Worm (Caenorhabditis elegans) whole organism, L1 larva: ENCODE results near the gene cest-35.2.

Source experiments
- C04F5.9 ChIP-seq: sonication (generic microtip); optimal IDR thresholded peaks from 2 replicates; lab custom pipeline; 2016; ENCODE audit warnings: missing genetic modification characterization, missing compliant biosample characterization
- C34B4.2 ChIP-seq: sonication (generic microtip); optimal IDR thresholded peaks from 2 replicates; lab custom pipeline; 2017; ENCODE audit warnings: mild to moderate bottlenecking, missing genetic modification characterization, missing compliant biosample characterization
- F16B12.6 ChIP-seq: fragments of 150-350 bp; optimal IDR thresholded peaks from 2 replicates; lab custom pipeline; 2014; ENCODE audit warnings: missing biosample characterization, missing genetic modification characterization
- aha-1 ChIP-seq: fragments of 150-350 bp; optimal IDR thresholded peaks from 2 replicates; lab custom pipeline; 2014; ENCODE audit warnings: missing biosample characterization, missing genetic modification characterization
- blmp-1 ChIP-seq: fragments of 150-350 bp; optimal IDR thresholded peaks from 2 replicates; lab custom pipeline; 2014; ENCODE audit warnings: missing biosample characterization, missing genetic modification characterization
- ceh-8 ChIP-seq: fragments of 200-800 bp; sonication (Bioruptor generic); optimal IDR thresholded peaks from 2 replicates; lab custom pipeline; 2018; ENCODE audit warnings: mild to moderate bottlenecking, missing genetic modification characterization, moderate library complexity, missing compliant biosample characterization
- ceh-90 ChIP-seq: sonication (generic microtip); optimal IDR thresholded peaks from 2 replicates; lab custom pipeline; 2016; ENCODE audit warnings: missing genetic modification characterization, missing compliant biosample characterization
- ces-1 ChIP-seq: fragments of 150-350 bp; optimal IDR thresholded peaks from 2 replicates; lab custom pipeline; 2014; ENCODE audit warnings: missing biosample characterization, missing genetic modification reagents, missing genetic modification characterization
- dpl-1 ChIP-seq, 3 experiments: fragments of 150-350 bp in 2 of 3; sonication (generic microtip) in 1 of 3; optimal IDR thresholded peaks; 2 replicates each; lab custom pipeline; 2014 to 2017; ENCODE audit warnings: missing biosample characterization in 3 of 3, missing genetic modification characterization in 3 of 3, missing genetic modification reagents in 3 of 3
- dsc-1 ChIP-seq: sonication (generic microtip); optimal IDR thresholded peaks from 2 replicates; lab custom pipeline; 2016; ENCODE audit warnings: mild to moderate bottlenecking, missing genetic modification characterization, missing compliant biosample characterization
- efl-1 ChIP-seq, 4 experiments: fragments of 150-350 bp; optimal IDR thresholded peaks in 3 of 4; peaks in 1 of 4; 1 replicate in 1 of 4; 2 replicates in 3 of 4; lab custom pipeline; 2014; ENCODE audit warnings: missing biosample characterization in 2 of 4, missing genetic modification characterization in 2 of 4, missing genetic modification reagents in 2 of 4
- egl-13 ChIP-seq: sonication (generic microtip); optimal IDR thresholded peaks from 2 replicates; lab custom pipeline; 2016; ENCODE audit warnings: missing genotype, missing genetic modification reagents, missing genetic modification characterization, missing compliant biosample characterization
- egl-27 ChIP-seq, 2 experiments: fragments of 150-350 bp in 1 of 2; sonication (generic microtip); optimal IDR thresholded peaks; 3 replicates each; lab custom pipeline; 2017 to 2018; ENCODE audit warnings: missing biosample characterization in 2 of 2, missing genetic modification characterization in 2 of 2, missing genetic modification reagents in 2 of 2
- ets-5 ChIP-seq: fragments of 200-800 bp; sonication (Bioruptor generic); IDR thresholded peaks from 2 replicates; pipeline ENCODE4 v1.3.6; 2022; ENCODE audit warnings: missing genetic modification characterization, missing compliant biosample characterization
- fkh-10 ChIP-seq: sonication (generic microtip); optimal IDR thresholded peaks from 2 replicates; lab custom pipeline; 2017; ENCODE audit warnings: missing biosample characterization, missing genetic modification reagents, missing genetic modification characterization
- fkh-8 ChIP-seq: sonication (generic microtip); optimal IDR thresholded peaks from 2 replicates; lab custom pipeline; 2016; ENCODE audit warnings: mild to moderate bottlenecking, missing genetic modification characterization, missing compliant biosample characterization
- fos-1 ChIP-seq: fragments of 150-350 bp; optimal IDR thresholded peaks from 2 replicates; lab custom pipeline; 2014; ENCODE audit warnings: missing biosample characterization, missing genetic modification characterization
- hlh-17 ChIP-seq: fragments of 200-800 bp; sonication (Bioruptor generic); optimal IDR thresholded peaks from 2 replicates; lab custom pipeline; 2018; ENCODE audit warnings: missing genetic modification characterization, mild to moderate bottlenecking, missing compliant biosample characterization, moderate library complexity, borderline replicate concordance
- isw-1 ChIP-seq: fragments of 200-800 bp; sonication (Bioruptor generic); IDR thresholded peaks from 2 replicates; pipeline ENCODE4 v1.3.6; 2022; ENCODE audit warnings: missing genetic modification characterization, missing compliant biosample characterization
- jun-1 ChIP-seq: fragments of 150-350 bp; optimal IDR thresholded peaks from 2 replicates; lab custom pipeline; 2014; ENCODE audit warnings: missing biosample characterization, missing genetic modification reagents, missing genetic modification characterization
- lin-15B ChIP-seq: fragments of 150-350 bp; sonication (generic microtip); optimal IDR thresholded peaks from 3 replicates; lab custom pipeline; 2014; ENCODE audit warnings: missing biosample characterization, missing genetic modification characterization
- lin-35 ChIP-seq, 2 experiments: fragments of 150-350 bp; optimal IDR thresholded peaks; 2 replicates each; lab custom pipeline; 2014; ENCODE audit warnings: missing biosample characterization in 2 of 2, missing genetic modification characterization in 2 of 2, missing genetic modification reagents in 2 of 2
- lir-3 ChIP-seq: sonication (generic microtip); optimal IDR thresholded peaks from 2 replicates; lab custom pipeline; 2016; ENCODE audit warnings: mild to moderate bottlenecking, missing genetic modification characterization, moderate library complexity, missing compliant biosample characterization; ENCODE audit not compliant: poor library complexity
- lsy-2 ChIP-seq, 2 experiments: fragments of 150-350 bp; optimal IDR thresholded peaks; 2 replicates each; lab custom pipeline; 2014; ENCODE audit warnings: missing biosample characterization in 2 of 2, missing genetic modification characterization in 2 of 2
- mab-9 ChIP-seq: fragments of 200-800 bp; sonication (Bioruptor generic); IDR thresholded peaks from 2 replicates; pipeline ENCODE4 v1.3.6; 2022; ENCODE audit warnings: missing genetic modification reagents, missing genetic modification characterization, missing compliant biosample characterization
- mef-2 ChIP-seq: fragments of 150-350 bp; optimal IDR thresholded peaks from 2 replicates; lab custom pipeline; 2014; ENCODE audit warnings: missing biosample characterization, missing genetic modification characterization
- mep-1 ChIP-seq: fragments of 150-350 bp; optimal IDR thresholded peaks from 2 replicates; lab custom pipeline; 2014; ENCODE audit warnings: missing biosample characterization, missing genetic modification characterization
- nhr-11 ChIP-seq: fragments of 150-350 bp; optimal IDR thresholded peaks from 2 replicates; lab custom pipeline; 2014; ENCODE audit warnings: missing biosample characterization, missing genetic modification characterization
- nhr-20 ChIP-seq: sonication (generic microtip); optimal IDR thresholded peaks from 2 replicates; lab custom pipeline; 2016; ENCODE audit warnings: mild to moderate bottlenecking, missing genetic modification characterization, missing compliant biosample characterization
- nhr-237 ChIP-seq: fragments of 150-350 bp; optimal IDR thresholded peaks from 2 replicates; lab custom pipeline; 2014; ENCODE audit warnings: missing biosample characterization, missing genetic modification characterization
- nhr-47 ChIP-seq: sonication (generic microtip); optimal IDR thresholded peaks from 2 replicates; lab custom pipeline; 2016; ENCODE audit warnings: mild to moderate bottlenecking, missing genetic modification characterization, moderate library complexity, missing compliant biosample characterization
- nhr-71 ChIP-seq: sonication (generic microtip); optimal IDR thresholded peaks from 2 replicates; lab custom pipeline; 2016; ENCODE audit warnings: mild to moderate bottlenecking, missing genetic modification characterization, moderate library complexity, missing compliant biosample characterization
- nhr-77 ChIP-seq: fragments of 150-350 bp; optimal IDR thresholded peaks from 2 replicates; lab custom pipeline; 2014; ENCODE audit warnings: missing biosample characterization, missing genetic modification characterization
- nhr-84 ChIP-seq: sonication (generic microtip); optimal IDR thresholded peaks from 2 replicates; lab custom pipeline; 2017; ENCODE audit warnings: missing biosample characterization, missing genetic modification characterization
- nhr-85 ChIP-seq: sonication (generic microtip); peaks from one replicate; lab custom pipeline; 2016; ENCODE audit warnings: missing genetic modification characterization, inconsistent platforms, missing compliant biosample characterization
- nhr-90 ChIP-seq: sonication (generic microtip); optimal IDR thresholded peaks from 2 replicates; lab custom pipeline; 2016; ENCODE audit warnings: mild to moderate bottlenecking, missing genetic modification characterization, missing compliant biosample characterization; ENCODE audit not compliant: poor library complexity
- pag-3 ChIP-seq: sonication (generic microtip); optimal IDR thresholded peaks from 2 replicates; lab custom pipeline; 2017; ENCODE audit warnings: missing genetic modification characterization, mild to moderate bottlenecking, missing compliant biosample characterization, antibody characterized with exemption, borderline replicate concordance; ENCODE audit not compliant: insufficient read depth
- pax-3 ChIP-seq: fragments of 200-800 bp; sonication (Bioruptor generic); optimal IDR thresholded peaks from 2 replicates; lab custom pipeline; 2018; ENCODE audit warnings: mild to moderate bottlenecking, missing genetic modification characterization, moderate library complexity, missing compliant biosample characterization
- pqm-1 ChIP-seq: sonication (generic microtip); optimal IDR thresholded peaks from 3 replicates; lab custom pipeline; 2017; ENCODE audit warnings: missing biosample characterization, missing genetic modification characterization
- rnt-1 ChIP-seq: sonication (generic microtip); optimal IDR thresholded peaks from 2 replicates; lab custom pipeline; 2016; ENCODE audit warnings: mild to moderate bottlenecking, missing genetic modification characterization, moderate library complexity, missing compliant biosample characterization
- snu-23 ChIP-seq: sonication (generic microtip); optimal IDR thresholded peaks from 2 replicates; lab custom pipeline; 2016; ENCODE audit warnings: missing genetic modification characterization, missing compliant biosample characterization
- sox-4 ChIP-seq: sonication (generic microtip); optimal IDR thresholded peaks from 2 replicates; lab custom pipeline; 2016; ENCODE audit warnings: missing genetic modification characterization, missing compliant biosample characterization
- sup-37 ChIP-seq: fragments of 200-800 bp; sonication (Bioruptor generic); optimal IDR thresholded peaks from 2 replicates; lab custom pipeline; 2018; ENCODE audit warnings: mild to moderate bottlenecking, missing genetic modification characterization, missing compliant biosample characterization
- tlp-1 ChIP-seq: fragments of 150-350 bp; optimal IDR thresholded peaks from 2 replicates; lab custom pipeline; 2014; ENCODE audit warnings: missing biosample characterization, missing genetic modification characterization
- unc-62 ChIP-seq: fragments of 150-350 bp; optimal IDR thresholded peaks from 2 replicates; lab custom pipeline; 2014; ENCODE audit warnings: missing biosample characterization, missing genetic modification reagents, missing genetic modification characterization
- unc-86 ChIP-seq: sonication (generic microtip); optimal IDR thresholded peaks from 2 replicates; lab custom pipeline; 2016; ENCODE audit warnings: missing genetic modification characterization, missing compliant biosample characterization
- unc-98 ChIP-seq: fragments of 200-800 bp; sonication (Bioruptor generic); IDR thresholded peaks from 2 replicates; pipeline ENCODE4 v1.3.6; 2022; ENCODE audit warnings: missing genetic modification characterization, missing compliant biosample characterization
- xbp-1 ChIP-seq: sonication (generic microtip); optimal IDR thresholded peaks from 2 replicates; lab custom pipeline; 2016; ENCODE audit warnings: missing genetic modification characterization, missing compliant biosample characterization

Gene cest-35.2

DNA sequence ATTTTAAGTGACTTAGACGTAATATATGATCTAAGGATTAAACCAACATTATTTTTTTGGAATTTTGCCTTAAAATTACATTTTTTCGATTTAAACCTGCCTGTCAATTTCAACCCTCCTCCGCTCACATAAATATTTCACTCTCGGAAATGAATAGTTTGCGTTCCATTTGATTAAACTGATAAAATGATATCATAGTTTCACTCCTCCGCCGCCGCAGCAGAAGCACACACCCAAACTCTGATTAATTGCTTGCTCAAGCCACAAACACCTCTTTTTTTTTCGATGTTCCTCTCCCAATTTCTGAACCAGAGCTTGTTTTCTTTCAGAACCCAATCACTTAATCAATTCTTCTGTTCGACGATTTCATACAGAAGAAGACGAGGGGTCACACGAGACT, 14.0 kb downstream of the cest-35.2 start, which contains the start of gene Y49G5B.1:
Gene Y49G5B.1, plus strand, starts transcription at position 324 of the 400 bp plus-strand sequence.
- TF ChIP-seq nhr-11 = no peak

DNA sequence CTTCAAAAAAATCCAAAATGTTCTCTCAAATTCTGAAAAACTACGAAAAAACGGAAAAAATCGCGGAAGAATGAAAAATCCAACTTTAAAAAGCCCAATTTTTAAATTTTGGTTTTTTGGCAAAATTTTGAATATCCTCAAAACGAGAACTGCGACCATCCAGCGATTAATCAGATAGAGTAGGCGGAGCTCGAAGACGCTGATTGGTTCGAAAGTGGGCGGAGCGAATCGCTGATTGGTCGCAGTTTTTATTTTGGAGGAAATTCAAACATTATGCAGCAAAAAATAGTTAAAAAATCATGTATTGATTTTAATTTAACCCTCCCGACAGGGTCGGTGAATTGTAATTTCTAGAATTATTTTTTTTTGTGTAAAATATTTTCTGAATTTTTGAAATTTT, 23.3 kb downstream of the cest-35.2 start:
- TF ChIP-seq ets-5 (GFP tag; lab: Robert Waterston, UW) = no peak
- TF ChIP-seq efl-1 (optimal IDR thresholded peaks at IDR 0.05; lab: Kevin White, UChicago) = no peak
- peak in 1 of 2 experiments; percentile 16 for TF ChIP-seq efl-1 (GFP tag; optimal IDR thresholded peaks at IDR 0.05 in 1 of 2; lab: Kevin White, UChicago)
- TF ChIP-seq nhr-85 (tag; lab: Kevin White, UChicago) = peak; percentile 27

DNA sequence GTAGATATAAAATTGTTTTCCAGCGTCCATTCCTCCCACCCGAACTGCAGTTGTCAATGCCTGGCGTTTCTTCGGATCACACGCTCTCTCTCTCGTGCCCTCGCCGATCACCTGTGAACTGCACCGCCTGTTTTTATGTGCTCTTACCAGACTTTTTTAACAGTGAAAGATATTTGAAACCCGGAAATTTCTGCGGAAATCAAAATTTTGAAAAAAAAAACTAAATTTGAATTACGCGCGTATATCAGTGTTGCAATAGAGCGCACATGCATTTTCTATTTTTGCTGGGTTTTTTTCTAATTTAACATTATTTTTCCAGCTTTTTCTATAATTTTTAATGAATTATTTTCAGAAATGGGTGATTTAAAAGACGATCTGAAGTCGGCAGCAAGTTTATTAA, 32.9 kb downstream of the cest-35.2 start, which contains the start of gene ttc-37:
Gene ttc-37, plus strand, starts transcription at position 349 of the 400 bp plus-strand sequence.
- peak; percentile 66 for TF ChIP-seq rnt-1 (tag; lab: Kevin White, UChicago)
- TF ChIP-seq dsc-1 = peak; percentile 75
- TF ChIP-seq nhr-77 (tag; lab: Kevin White, UChicago) = no peak
- TF ChIP-seq snu-23 = peak; percentile 81
- TF ChIP-seq fkh-8 (tag; lab: Kevin White, UChicago) = no peak
- peak; percentile 96 to 98 (median 98) for TF ChIP-seq dpl-1 (GFP tag; optimal IDR thresholded peaks at IDR 0.05; lab: Kevin White, UChicago)
- no peak for TF ChIP-seq pax-3
- TF ChIP-seq efl-1 (optimal IDR thresholded peaks at IDR 0.05; lab: Kevin White, UChicago) = peak; percentile 98 to 99
- TF ChIP-seq efl-1 (GFP tag; optimal IDR thresholded peaks at IDR 0.05 in 1 of 2; lab: Kevin White, UChicago) = peak; percentile 98 to 100
- peak; percentile 49 for TF ChIP-seq lin-15B (tag; lab: Kevin White, UChicago)
- no peak for TF ChIP-seq ets-5 (GFP tag; lab: Robert Waterston, UW)
- no peak for TF ChIP-seq ces-1 (GFP tag; lab: Kevin White, UChicago)
- TF ChIP-seq tlp-1 (tag; lab: Kevin White, UChicago) = no peak
- TF ChIP-seq lsy-2 (tag; optimal IDR thresholded peaks at IDR 0.05; lab: Kevin White, UChicago) = peak; percentile 74 to 77
- no peak for TF ChIP-seq nhr-237 (tag; lab: Kevin White, UChicago)
- 0 out of 2 replicates have a peak, but pooled peaks have one; percentile 7 for TF ChIP-seq unc-98 (GFP tag; lab: Robert Waterston, UW)
- TF ChIP-seq sup-37 = no peak
- TF ChIP-seq C04F5.9 (tag; lab: Kevin White, UChicago) = no peak
- no peak for TF ChIP-seq nhr-84 (tag; lab: Kevin White, UChicago)
- TF ChIP-seq pag-3 = peak; percentile 19
- TF ChIP-seq sox-4 = no peak
- TF ChIP-seq pqm-1 = no peak
- TF ChIP-seq nhr-90 = peak; percentile 46
- TF ChIP-seq mep-1 (tag; lab: Kevin White, UChicago) = peak; percentile 70
- TF ChIP-seq hlh-17 = no peak
- TF ChIP-seq unc-86 (tag; lab: Kevin White, UChicago) = peak; percentile 65
- TF ChIP-seq mab-9 = no peak
- no peak for TF ChIP-seq C34B4.2
- TF ChIP-seq fkh-10 (GFP tag; lab: Kevin White, UChicago) = no peak
- TF ChIP-seq fos-1 (tag; lab: Kevin White, UChicago) = peak; percentile 33
- peak; percentile 15 for TF ChIP-seq blmp-1 (tag; lab: Kevin White, UChicago)
- no peak for TF ChIP-seq lir-3 (tag; lab: Kevin White, UChicago)
- TF ChIP-seq nhr-47 (tag; lab: Kevin White, UChicago) = peak; percentile 85
- peak; percentile 13 for TF ChIP-seq isw-1
- peak; percentile 87 for TF ChIP-seq nhr-71
- TF ChIP-seq mef-2 (tag; lab: Kevin White, UChicago) = no peak
- TF ChIP-seq egl-13 (tag; lab: Kevin White, UChicago) = no peak
- TF ChIP-seq egl-27 (tag; optimal IDR thresholded peaks at IDR 0.05; lab: Kevin White, UChicago) = no peak
- peak; percentile 23 for TF ChIP-seq F16B12.6 (tag; lab: Kevin White, UChicago)
- no peak for TF ChIP-seq aha-1 (tag; lab: Kevin White, UChicago)
- no peak for TF ChIP-seq ceh-8 (GFP tag; lab: Kevin White, UChicago)
- TF ChIP-seq unc-62 (GFP tag; lab: Kevin White, UChicago) = no peak
- TF ChIP-seq xbp-1 (tag; lab: Kevin White, UChicago) = peak; percentile 65
- peak; percentile 80 for TF ChIP-seq nhr-20
- peak; percentile 97 to 99 for TF ChIP-seq lin-35 (GFP tag; optimal IDR thresholded peaks at IDR 0.05; lab: Kevin White, UChicago)
- TF ChIP-seq jun-1 (tag; lab: Kevin White, UChicago) = peak; percentile 19
- no peak for TF ChIP-seq ceh-90 (tag; lab: Kevin White, UChicago)
